Fruit fly (Drosophila melanogaster): Measurements from ENCODE around the gene CG11585.

CG11585 gene

dm6 chrX:14169068-14169642, 20.2 kb upstream of the CG11585 start, which contains the start of gene CG12480 (continued):
- TF ChIP-seq Trl (optimal IDR thresholded peaks at IDR 0.05) (no peak), Trl (GFP tag; optimal IDR thresholded peaks at IDR 0.05) (peak; percentile 4), chn (GFP tag; optimal IDR thresholded peaks at IDR 0.05) (no peak), Ssrp (tag; optimal IDR thresholded peaks at IDR 0.05) (no peak), rib (GFP tag; IDR thresholded peaks at IDR 0.05) (0 out of 2 replicates have a peak, but pooled peaks have one; percentile 55), pan (optimal IDR thresholded peaks at IDR 0.05) (no peak), pan (GFP tag; optimal IDR thresholded peaks at IDR 0.05 in 1 of 2, IDR thresholded peaks at IDR 0.05 in 1 of 2) (peak in 1 of 2 experiments; percentile 9), E2f1 (GFP tag; IDR thresholded peaks at IDR 0.05) (no peak), crp (GFP tag; optimal IDR thresholded peaks at IDR 0.05) (no peak), CG33213 (GFP tag; optimal IDR thresholded peaks at IDR 0.05) (no peak), chinmo (GFP tag; IDR thresholded peaks at IDR 0.05; ENCODE audit: partially characterized antibody) (no peak), CG11504 (tag; optimal IDR thresholded peaks at IDR 0.05) (peak; percentile 27), kay (GFP tag; optimal IDR thresholded peaks at IDR 0.05) (no peak), fd96Cb (tag; optimal IDR thresholded peaks at IDR 0.05) (no peak), Mrtf (GFP tag; IDR thresholded peaks at IDR 0.05) (no peak), p53 (GFP tag; optimal IDR thresholded peaks at IDR 0.05) (no peak), CG17829 (tag; optimal IDR thresholded peaks at IDR 0.05) (no peak), YL-1 (GFP tag; optimal IDR thresholded peaks at IDR 0.05) (no peak), CG3838 (GFP tag; optimal IDR thresholded peaks at IDR 0.05) (no peak), kah (GFP tag; optimal IDR thresholded peaks at IDR 0.05) (no peak), CG10274 (GFP tag; optimal IDR thresholded peaks at IDR 0.05) (peak; percentile 26), maf-S (GFP tag; optimal IDR thresholded peaks at IDR 0.05) (no peak), Opbp (GFP tag; IDR thresholded peaks at IDR 0.05; ENCODE audit: partially characterized antibody) (no peak), sd (tag; optimal IDR thresholded peaks at IDR 0.05) (peak; percentile 38), CG2120 (GFP tag; optimal IDR thresholded peaks at IDR 0.05) (peak; percentile 82), CG5245 (GFP tag; optimal IDR thresholded peaks at IDR 0.05) (no peak), pita (GFP tag; optimal IDR thresholded peaks at IDR 0.05) (no peak), Blimp-1 (GFP tag; optimal IDR thresholded peaks at IDR 0.05) (no peak), her (GFP tag; optimal IDR thresholded peaks at IDR 0.05) (no peak), dati (GFP tag; IDR thresholded peaks at IDR 0.05) (no peak), CG7928 (GFP tag; optimal IDR thresholded peaks at IDR 0.05) (peak; percentile 32), CG6854 (GFP tag; optimal IDR thresholded peaks at IDR 0.05) (peak; percentile 38), CG8290 (GFP tag; optimal IDR thresholded peaks at IDR 0.05) (no peak), CG8290 (tag; optimal IDR thresholded peaks at IDR 0.05) (peak in 1 of 2 experiments; percentile 76), CG11696 (GFP tag; IDR thresholded peaks at IDR 0.05) (no peak), CG11398 (GFP tag; optimal IDR thresholded peaks at IDR 0.05) (no peak), D (optimal IDR thresholded peaks at IDR 0.05) (no peak), D (GFP tag; optimal IDR thresholded peaks at IDR 0.05) (no peak), Hand (GFP tag; optimal IDR thresholded peaks at IDR 0.05) (no peak), CG3163 (GFP tag; optimal IDR thresholded peaks at IDR 0.05) (no peak), jumu (GFP tag; optimal IDR thresholded peaks at IDR 0.05) (no peak), CG11456 (GFP tag; IDR thresholded peaks at IDR 0.05) (no peak; the same call in 2 of the 3 replicates), Jarid2 (GFP tag; optimal IDR thresholded peaks at IDR 0.05) (no peak), Hmr (GFP tag; optimal IDR thresholded peaks at IDR 0.05) (peak; percentile 70), crol (GFP tag; IDR thresholded peaks at IDR 0.05) (no peak), toy (GFP tag; IDR thresholded peaks at IDR 0.05) (no peak), gfzf (GFP tag; optimal IDR thresholded peaks at IDR 0.05) (no peak), tna (GFP tag; IDR thresholded peaks at IDR 0.05; ENCODE audit: partially characterized antibody) (no peak), gce (GFP tag; IDR thresholded peaks at IDR 0.05) (no peak), Sry-δ (GFP tag; optimal IDR thresholded peaks at IDR 0.05) (no peak), CG4707 (GFP tag; optimal IDR thresholded peaks at IDR 0.05) (no peak), emc (GFP tag; optimal IDR thresholded peaks at IDR 0.05) (no peak)
